Worm (Caenorhabditis elegans) whole organism, young adult: ENCODE measurements around the gene C39D10.1.
A peak's percentile ranks its signal among the peaks of the same experiment; 100 is the strongest.

Source experiments
- C17E4.6 ChIP-seq: fragments of 200-800 bp; sonication (Bioruptor generic); IDR thresholded peaks from 2 replicates; pipeline ENCODE4 v1.3.6; 2022; ENCODE audit warnings: missing genetic modification reagents, missing genetic modification characterization, missing compliant biosample characterization
- D2030.7 ChIP-seq: fragments of 200-800 bp; sonication (Bioruptor generic); IDR thresholded peaks from 2 replicates; pipeline ENCODE4 v1.3.6; 2022; ENCODE audit warnings: missing genetic modification reagents, missing genetic modification characterization, missing compliant biosample characterization
- F10E7.11 ChIP-seq: sonication (generic microtip); optimal IDR thresholded peaks from 2 replicates; lab custom pipeline; 2017; ENCODE audit warnings: mild to moderate bottlenecking, missing genetic modification characterization, moderate library complexity, missing compliant biosample characterization
- F22D6.2 ChIP-seq: sonication (generic microtip); optimal IDR thresholded peaks from 2 replicates; lab custom pipeline; 2016; ENCODE audit warnings: mild to moderate bottlenecking, missing genetic modification characterization, missing compliant biosample characterization
- F23B12.7 ChIP-seq: sonication (generic microtip); optimal IDR thresholded peaks from 2 replicates; lab custom pipeline; 2017; ENCODE audit warnings: missing genetic modification characterization, mild to moderate bottlenecking, missing compliant biosample characterization, antibody characterized with exemption, moderate library complexity; ENCODE audit not compliant: insufficient read depth
- F37B4.10 ChIP-seq: fragments of 200-800 bp; sonication (Bioruptor generic); IDR thresholded peaks from 2 replicates; pipeline ENCODE4 v1.3.6; 2022; ENCODE audit warnings: missing genetic modification characterization, missing compliant biosample characterization
- F49E8.2 ChIP-seq: sonication (generic microtip); optimal IDR thresholded peaks from 3 replicates; lab custom pipeline; 2017; ENCODE audit warnings: missing genetic modification characterization, mild to moderate bottlenecking, missing compliant biosample characterization, antibody characterized with exemption, moderate library complexity; ENCODE audit not compliant: insufficient read depth
- F52B5.7 ChIP-seq: sonication (generic microtip); optimal IDR thresholded peaks from 2 replicates; lab custom pipeline; 2016; ENCODE audit warnings: mild to moderate bottlenecking, missing genetic modification characterization, missing compliant biosample characterization
- K12H6.12 ChIP-seq: fragments of 200-800 bp; sonication (Bioruptor generic); optimal IDR thresholded peaks from 2 replicates; lab custom pipeline; 2018; ENCODE audit warnings: mild to moderate bottlenecking, missing genetic modification characterization, missing compliant biosample characterization
- T07F8.4 ChIP-seq: sonication (generic microtip); optimal IDR thresholded peaks from 2 replicates; lab custom pipeline; 2016; ENCODE audit warnings: mild to moderate bottlenecking, missing genetic modification characterization, moderate library complexity, missing compliant biosample characterization
- Y56A3A.18 ChIP-seq: fragments of 200-800 bp; sonication (Bioruptor generic); IDR thresholded peaks from 2 replicates; pipeline ENCODE4 v1.3.6; 2022; ENCODE audit warnings: missing genetic modification reagents, missing genetic modification characterization, missing compliant biosample characterization
- Y67H2A.10 ChIP-seq: fragments of 200-800 bp; sonication (Bioruptor generic); conservative IDR thresholded peaks from 2 replicates; pipeline ENCODE4 v1.3.6; 2022; ENCODE audit warnings: missing genetic modification reagents, missing genetic modification characterization, missing compliant biosample characterization
- ama-1 ChIP-seq, 3 experiments: fragments of 150-350 bp in 1 of 3; sonication (generic microtip) in 2 of 3; optimal IDR thresholded peaks; 2 replicates each; lab custom pipeline; 2014 to 2018; ENCODE audit warnings: missing biosample characterization in 2 of 3, missing genetic modification characterization in 2 of 3, missing genetic modification reagents in 2 of 3
- athp-1 ChIP-seq: sonication (generic microtip); optimal IDR thresholded peaks from 2 replicates; lab custom pipeline; 2017; ENCODE audit warnings: mild to moderate bottlenecking, missing genetic modification characterization, missing compliant biosample characterization
- attf-3 ChIP-seq: fragments of 200-800 bp; sonication (Bioruptor generic); conservative IDR thresholded peaks from 2 replicates; pipeline ENCODE4 v1.3.6; 2022; ENCODE audit warnings: missing genetic modification reagents, missing genetic modification characterization, missing compliant biosample characterization
- attf-5 ChIP-seq: fragments of 200-800 bp; sonication (Bioruptor generic); optimal IDR thresholded peaks from 2 replicates; lab custom pipeline; 2018; ENCODE audit warnings: mild to moderate bottlenecking, missing genetic modification characterization, missing compliant biosample characterization
- bed-2 ChIP-seq: fragments of 200-800 bp; sonication (Bioruptor generic); IDR thresholded peaks from 2 replicates; pipeline ENCODE4 v1.3.6; 2022; ENCODE audit warnings: missing genetic modification reagents, missing genetic modification characterization, missing compliant biosample characterization
- ceh-40 ChIP-seq: fragments of 200-800 bp; sonication (Bioruptor generic); IDR thresholded peaks from 2 replicates; pipeline ENCODE4 v1.3.6; 2022; ENCODE audit warnings: missing genetic modification characterization, missing compliant biosample characterization
- ceh-91 ChIP-seq: fragments of 200-800 bp; sonication (Bioruptor generic); IDR thresholded peaks from 2 replicates; pipeline ENCODE4 v1.3.6; 2022; ENCODE audit warnings: missing genetic modification reagents, missing genetic modification characterization, missing compliant biosample characterization
- die-1 ChIP-seq: sonication (generic microtip); optimal IDR thresholded peaks from 2 replicates; lab custom pipeline; 2016; ENCODE audit warnings: missing genotype, mild to moderate bottlenecking, missing genetic modification characterization, missing compliant biosample characterization
- dox-1 ChIP-seq: fragments of 200-800 bp; sonication (Bioruptor generic); IDR thresholded peaks from 2 replicates; pipeline ENCODE4 v1.3.6; 2022; ENCODE audit warnings: missing genetic modification reagents, missing genetic modification characterization, missing compliant biosample characterization
- ekl-4 ChIP-seq: fragments of 200-800 bp; sonication (Bioruptor generic); IDR thresholded peaks from 2 replicates; pipeline ENCODE4 v1.3.6; 2022; ENCODE audit warnings: missing genetic modification reagents, missing genetic modification characterization, missing compliant biosample characterization
- gei-17 ChIP-seq: fragments of 200-800 bp; sonication (Bioruptor generic); optimal IDR thresholded peaks from 2 replicates; lab custom pipeline; 2018; ENCODE audit warnings: mild to moderate bottlenecking, missing genetic modification characterization, missing compliant biosample characterization
- him-1 ChIP-seq: sonication (generic microtip); optimal IDR thresholded peaks from 2 replicates; lab custom pipeline; 2016; ENCODE audit warnings: missing genotype, missing genetic modification reagents, missing genetic modification characterization, missing compliant biosample characterization
- hlh-12 ChIP-seq: sonication (generic microtip); optimal IDR thresholded peaks from 2 replicates; lab custom pipeline; 2016; ENCODE audit warnings: missing genetic modification characterization, missing compliant biosample characterization
- hlh-26 ChIP-seq: fragments of 200-800 bp; sonication (Bioruptor generic); conservative IDR thresholded peaks from 2 replicates; pipeline ENCODE4 v1.3.6; 2022; ENCODE audit warnings: missing genetic modification reagents, missing genetic modification characterization, missing compliant biosample characterization
- hmg-1.2 ChIP-seq: fragments of 200-800 bp; sonication (Bioruptor generic); IDR thresholded peaks from 2 replicates; pipeline ENCODE4 v1.3.6; 2022; ENCODE audit warnings: missing genetic modification reagents, missing genetic modification characterization, missing compliant biosample characterization
- lag-1 ChIP-seq: fragments of 200-800 bp; sonication (Bioruptor generic); IDR thresholded peaks from 2 replicates; pipeline ENCODE4 v1.3.6; 2022; ENCODE audit warnings: missing genetic modification reagents, missing genetic modification characterization, missing compliant biosample characterization
- let-526 ChIP-seq: fragments of 200-800 bp; sonication (Bioruptor generic); IDR thresholded peaks from 2 replicates; pipeline ENCODE4 v1.3.6; 2022; ENCODE audit warnings: missing genetic modification reagents, missing genetic modification characterization, missing compliant biosample characterization
- lin-35 ChIP-seq, 3 experiments: fragments of 150-350 bp in 2 of 3; sonication (generic microtip) in 1 of 3; optimal IDR thresholded peaks; 2 replicates each; lab custom pipeline; 2014 to 2018; ENCODE audit warnings: missing biosample characterization in 3 of 3, missing genetic modification characterization in 3 of 3, missing genetic modification reagents in 3 of 3
- lin-54 ChIP-seq: fragments of 200-800 bp; sonication (Bioruptor generic); optimal IDR thresholded peaks from 2 replicates; lab custom pipeline; 2018; ENCODE audit warnings: mild to moderate bottlenecking, missing genetic modification characterization, missing compliant biosample characterization
- lir-1 ChIP-seq: fragments of 200-800 bp; sonication (Bioruptor generic); conservative IDR thresholded peaks from 2 replicates; pipeline ENCODE4 v1.3.6; 2022; ENCODE audit warnings: missing genetic modification reagents, missing genetic modification characterization, missing compliant biosample characterization
- madf-10 ChIP-seq: sonication (generic microtip); optimal IDR thresholded peaks from 2 replicates; lab custom pipeline; 2016; ENCODE audit warnings: mild to moderate bottlenecking, missing genetic modification characterization, missing compliant biosample characterization
- nhr-120 ChIP-seq: fragments of 200-800 bp; sonication (Bioruptor generic); IDR thresholded peaks from 2 replicates; pipeline ENCODE4 v1.3.6; 2022; ENCODE audit warnings: missing genetic modification characterization, missing compliant biosample characterization
- nhr-80 ChIP-seq: sonication (generic microtip); optimal IDR thresholded peaks from 2 replicates; lab custom pipeline; 2016; ENCODE audit warnings: missing genetic modification characterization, missing compliant biosample characterization
- pha-4 ChIP-seq: fragments of 150-350 bp; sonication (generic microtip); optimal IDR thresholded peaks from 2 replicates; lab custom pipeline; 2014; ENCODE audit warnings: missing biosample characterization, missing genetic modification reagents, missing genetic modification characterization
- snpc-3.4 ChIP-seq: sonication (generic microtip); optimal IDR thresholded peaks from 2 replicates; lab custom pipeline; 2017; ENCODE audit warnings: missing genetic modification characterization, mild to moderate bottlenecking, missing compliant biosample characterization, antibody characterized with exemption, moderate library complexity, missing genotype, missing genetic modification reagents
- tbp1 ChIP-seq: fragments of 200-800 bp; sonication (Bioruptor generic); optimal IDR thresholded peaks from 2 replicates; lab custom pipeline; 2018; ENCODE audit warnings: mild to moderate bottlenecking, missing genetic modification characterization, missing compliant biosample characterization
- tbx-9 ChIP-seq: sonication (generic microtip); optimal IDR thresholded peaks from 2 replicates; lab custom pipeline; 2016; ENCODE audit warnings: borderline replicate concordance, missing genetic modification characterization, inconsistent platforms, missing compliant biosample characterization
- unc-62 ChIP-seq: fragments of 150-350 bp; optimal IDR thresholded peaks from 2 replicates; lab custom pipeline; 2014; ENCODE audit warnings: missing biosample characterization, missing genetic modification reagents, missing genetic modification characterization
- xnd-1 ChIP-seq: sonication (generic microtip); optimal IDR thresholded peaks from 2 replicates; lab custom pipeline; 2016; ENCODE audit warnings: missing genotype, missing genetic modification reagents, missing genetic modification characterization, missing compliant biosample characterization
- ztf-18 ChIP-seq: sonication (generic microtip); optimal IDR thresholded peaks from 2 replicates; lab custom pipeline; 2016; ENCODE audit warnings: missing genotype, mild to moderate bottlenecking, missing genetic modification characterization, missing compliant biosample characterization
- ztf-22 ChIP-seq: fragments of 200-800 bp; sonication (Bioruptor generic); optimal IDR thresholded peaks from 2 replicates; lab custom pipeline; 2018; ENCODE audit warnings: mild to moderate bottlenecking, missing genetic modification characterization, moderate library complexity, missing compliant biosample characterization
- ztf-26 ChIP-seq: sonication (generic microtip); optimal IDR thresholded peaks from 2 replicates; lab custom pipeline; 2017; ENCODE audit warnings: missing genetic modification characterization, missing compliant biosample characterization
- ztf-3 ChIP-seq: fragments of 200-800 bp; sonication (Bioruptor generic); optimal IDR thresholded peaks from 2 replicates; lab custom pipeline; 2018; ENCODE audit warnings: mild to moderate bottlenecking, missing genetic modification characterization, missing compliant biosample characterization
- ztf-6 ChIP-seq: fragments of 200-800 bp; sonication (Bioruptor generic); IDR thresholded peaks from 2 replicates; pipeline ENCODE4 v1.3.6; 2022; ENCODE audit warnings: missing genetic modification reagents, missing genetic modification characterization, missing compliant biosample characterization

Gene C39D10.1

ce11 chrX:7944999-7945398 lies 38.2 kb downstream of the C39D10.1 start, which contains the start of gene tnt-3:
tnt-3 (minus strand) TSS chrX:7945099.
- TF ChIP-seq snpc-3.4 (tag; lab: Kevin White, UChicago) (no peak), dox-1 (GFP tag; lab: Robert Waterston, UW) (no peak), ceh-40 (GFP tag; lab: Robert Waterston, UW) (no peak), nhr-80 (tag; lab: Kevin White, UChicago) (no peak), lag-1 (GFP tag; lab: Robert Waterston, UW) (no peak), tbx-9 (no peak), gei-17 (no peak), unc-62 (GFP tag; lab: Kevin White, UChicago) (no peak), tbp1 (GFP tag; lab: Kevin White, UChicago) (no peak), ztf-6 (no peak), pha-4 (no peak), lin-35 (GFP tag; optimal IDR thresholded peaks at IDR 0.05; lab: Kevin White, UChicago) (no peak), F23B12.7 (tag; lab: Kevin White, UChicago) (no peak), nhr-120 (GFP tag; lab: Robert Waterston, UW) (no peak), Y67H2A.10 (GFP tag; lab: Robert Waterston, UW) (no peak), let-526 (GFP tag; lab: Robert Waterston, UW) (no peak), D2030.7 (GFP tag; lab: Robert Waterston, UW) (no peak), ama-1 (optimal IDR thresholded peaks at IDR 0.05; lab: Kevin White, UChicago) (no peak), ama-1 (GFP tag; optimal IDR thresholded peaks at IDR 0.05; lab: Kevin White, UChicago) (no peak)
- TF ChIP-seq, all 124 proteins: peak for 0

ce11 chrX:7945438-7945837 lies 38.7 kb downstream of the C39D10.1 start:
- TF ChIP-seq T07F8.4 (no peak), die-1 (tag; lab: Kevin White, UChicago) (no peak), ztf-26 (no peak), K12H6.12 (tag; lab: Kevin White, UChicago) (peak; percentile 8), attf-3 (no peak)
- TF ChIP-seq, all 124 proteins: peak for 1

- TF ChIP-seq F37B4.10 (GFP tag; lab: Robert Waterston, UW) (no peak), hlh-12 (tag; lab: Kevin White, UChicago) (no peak), gei-17 (peak; percentile 45), him-1 (no peak), hlh-26 (GFP tag; lab: Robert Waterston, UW) (no peak), athp-1 (tag; lab: Kevin White, UChicago) (no peak), ekl-4 (GFP tag; lab: Robert Waterston, UW) (peak; percentile 88), Y56A3A.18 (GFP tag; lab: Robert Waterston, UW) (0 out of 2 replicates have a peak, but pooled peaks have one; percentile 48), lir-1 (peak; percentile 59; the same call in 1 of the 2 replicates), F23B12.7 (tag; lab: Kevin White, UChicago) (no peak), ztf-18 (tag; lab: Kevin White, UChicago) (peak; percentile 42), madf-10 (tag; lab: Kevin White, UChicago) (peak; percentile 59), xnd-1 (tag; lab: Kevin White, UChicago) (no peak), C17E4.6 (GFP tag; lab: Robert Waterston, UW) (no peak), attf-5 (GFP tag; lab: Kevin White, UChicago) (peak; percentile 83), lin-54 (GFP tag; lab: Kevin White, UChicago) (peak; percentile 48), F10E7.11 (tag; lab: Kevin White, UChicago) (no peak), hmg-1.2 (GFP tag; lab: Robert Waterston, UW) (peak; percentile 95), ceh-40 (GFP tag; lab: Robert Waterston, UW) (no peak), F49E8.2 (tag; lab: Kevin White, UChicago) (no peak), ztf-3 (GFP tag; lab: Kevin White, UChicago) (no peak), ceh-91 (no peak), bed-2 (GFP tag; lab: Robert Waterston, UW) (0 out of 2 replicates have a peak, but pooled peaks have one; percentile 60), ztf-22 (GFP tag; lab: Kevin White, UChicago) (peak; percentile 57), F52B5.7 (tag; lab: Kevin White, UChicago) (peak; percentile 51), F22D6.2 (no peak), ztf-26 (peak; percentile 46), snpc-3.4 (tag; lab: Kevin White, UChicago) (no peak)
Observed at ce11 chrX:7951578-7951977, 44.8 kb downstream of the C39D10.1 start.
